Worm (Caenorhabditis elegans): ENCODE results near the gene F59A1.18.

- TF ChIP-seq fkh-10 (GFP tag; optimal IDR thresholded peaks at IDR 0.05) (no peak), ztf-7 (tag; optimal IDR thresholded peaks at IDR 0.05) (no peak)
Measured at ce11 chrV:17665906-17666305, 20.8 kb downstream of the F59A1.18 start, which contains the start of gene F59A1.11.

Data from whole organism, L4 larva.